Worm (Caenorhabditis elegans) whole organism, early embryonic: ENCODE results near the gene col-163.

ENCODE experiments used
- ets-7 ChIP-seq: sonication (generic microtip); optimal IDR thresholded peaks from 2 replicates; lab custom pipeline; 2016; ENCODE audit warnings: missing genotype, missing genetic modification characterization, missing compliant biosample characterization
- flt-1 ChIP-seq: fragments of 200-800 bp; sonication (Bioruptor generic); IDR thresholded peaks from 2 replicates; pipeline ENCODE4 v1.3.6; 2022; ENCODE audit warnings: missing genetic modification characterization, missing compliant biosample characterization
- hmbx-1 ChIP-seq: sonication (generic microtip); optimal IDR thresholded peaks from 2 replicates; lab custom pipeline; 2016; ENCODE audit warnings: mild to moderate bottlenecking, missing genetic modification characterization, missing compliant biosample characterization
- hmg-4 ChIP-seq: fragments of 200-800 bp; sonication (Bioruptor generic); optimal IDR thresholded peaks from 2 replicates; lab custom pipeline; 2018; ENCODE audit warnings: mild to moderate bottlenecking, missing genetic modification characterization, missing compliant biosample characterization
- sea-1 ChIP-seq: fragments of 200-800 bp; sonication (Bioruptor generic); conservative IDR thresholded peaks from 2 replicates; pipeline ENCODE4 v1.3.6; 2022; ENCODE audit warnings: missing genetic modification characterization, missing compliant biosample characterization
- tbx-11 ChIP-seq: fragments of 200-800 bp; sonication (Bioruptor generic); IDR thresholded peaks from 2 replicates; pipeline ENCODE4 v1.3.6; 2022; ENCODE audit warnings: missing genetic modification characterization, missing compliant biosample characterization

The col-163 gene

ce11 chrV:20651923-20652322 lies 52.0 kb downstream of the col-163 start:
- TF ChIP-seq hmg-4 (GFP tag; lab: Kevin White, UChicago) (no peak), flt-1 (GFP tag; lab: Robert Waterston, UW) (no peak), hmbx-1 (no peak), sea-1 (no peak), ets-7 (tag; lab: Kevin White, UChicago) (no peak), tbx-11 (GFP tag; lab: Robert Waterston, UW) (no peak)
